Fruit fly (Drosophila melanogaster) whole organism, wandering third instar larva: ENCODE data around the gene CG15531.

ENCODE experiments used
- Dfd ChIP-seq: fragments of >200 bp; optimal IDR thresholded peaks from 2 replicates; lab custom pipeline; 2017; ENCODE audit warnings: missing biosample characterization, missing genetic modification characterization
- Jra ChIP-seq: sonication (Bioruptor generic); optimal IDR thresholded peaks from 2 replicates; lab custom pipeline; 2016; ENCODE audit warnings: missing biosample characterization, missing genetic modification characterization
- Myc ChIP-seq: fragments of >200 bp; optimal IDR thresholded peaks from 2 replicates; lab custom pipeline; 2017
- dl ChIP-seq, 2 experiments: fragments of 175-275, 200-275 bp in 1 of 2; fragments of 200-275 bp in 1 of 2; sonication (Bioruptor generic); optimal IDR thresholded peaks; lab custom pipeline; 2018; ENCODE audit warnings: mild to moderate bottlenecking in 2 of 2, missing biosample characterization in 2 of 2, missing genetic modification characterization in 2 of 2, moderate library complexity in 2 of 2; ENCODE audit not compliant: partially characterized antibody in 2 of 2, insufficient read depth in 1 of 2

dm6 chr3R:30175045-30175589 is 20.9 kb downstream of the CG15531 start:
- TF ChIP-seq Jra (GFP tag; lab: Kevin White, UChicago), result no peak
- no peak for TF ChIP-seq Dfd (GFP tag; lab: Kevin White, UChicago)
- no peak for TF ChIP-seq dl (GFP tag; optimal IDR thresholded peaks at IDR 0.05; lab: Kevin White, UChicago; ENCODE audit: insufficient read depth in 1 of 2, partially characterized antibody in 2 of 2)
- no peak for TF ChIP-seq Myc
